Worm (Caenorhabditis elegans) whole organism, L2 larva: ENCODE results near the gene spp-24.

Experiments used
- R02D3.7 ChIP-seq: fragments of 150-350 bp; optimal IDR thresholded peaks from 2 replicates; lab custom pipeline; 2014; ENCODE audit warnings: missing biosample characterization, missing genetic modification characterization
- alr-1 ChIP-seq: fragments of 150-350 bp; optimal IDR thresholded peaks from 2 replicates; lab custom pipeline; 2014; ENCODE audit warnings: missing biosample characterization, missing genetic modification characterization
- ama-1 ChIP-seq: fragments of 150-350 bp; optimal IDR thresholded peaks from 2 replicates; lab custom pipeline; 2018; ENCODE audit warnings: inconsistent platforms
- blmp-1 ChIP-seq: sonication (generic microtip); optimal IDR thresholded peaks from 2 replicates; lab custom pipeline; 2017; ENCODE audit warnings: missing genetic modification characterization, mild to moderate bottlenecking, missing compliant biosample characterization, antibody characterized with exemption, moderate library complexity; ENCODE audit not compliant: insufficient read depth
- mdl-1 ChIP-seq, 2 experiments: fragments of 150-350 bp in 1 of 2; sonication (generic microtip) in 1 of 2; optimal IDR thresholded peaks; 2 replicates each; lab custom pipeline; 2017; ENCODE audit warnings: missing biosample characterization in 2 of 2, missing genetic modification characterization in 2 of 2
- peb-1 ChIP-seq: fragments of 150-350 bp; optimal IDR thresholded peaks from 2 replicates; lab custom pipeline; 2014; ENCODE audit warnings: missing biosample characterization, missing genetic modification characterization
- unc-62 ChIP-seq: fragments of 150-350 bp; optimal IDR thresholded peaks from 2 replicates; lab custom pipeline; 2014; ENCODE audit warnings: missing biosample characterization, missing genetic modification reagents, missing genetic modification characterization

ce11 chrII:1334-1898, 37.9 kb downstream of the spp-24 start, which contains the start of gene 2L52.1:
- TF ChIP-seq alr-1 (tag; lab: Kevin White, UChicago), result no peak
- TF ChIP-seq blmp-1 (tag; lab: Kevin White, UChicago), result no peak
- TF ChIP-seq R02D3.7 (tag; lab: Kevin White, UChicago), result no peak
- TF ChIP-seq peb-1 (tag; lab: Kevin White, UChicago), result no peak
- no peak for TF ChIP-seq mdl-1 (tag; optimal IDR thresholded peaks at IDR 0.05; lab: Kevin White, UChicago)
- no peak for TF ChIP-seq unc-62
- no peak for TF ChIP-seq ama-1 (lab: Kevin White, UChicago)
